Worm (Caenorhabditis elegans) whole organism, dauer: ENCODE data around the gene C18B2.5.

Experiments used
- unc-62 ChIP-seq: sonication (generic microtip); optimal IDR thresholded peaks from 2 replicates; lab custom pipeline; 2017; ENCODE audit warnings: missing biosample characterization, missing genetic modification reagents, missing genetic modification characterization

Gene C18B2.5

ce11 chrX:3611042-3611623 lies at the start of gene C18B2.5:
Gene C18B2.5, minus strand, starts transcription at chrX:3611092.
- no peak for TF ChIP-seq unc-62 (GFP tag; lab: Kevin White, UChicago)

ce11 chrX:3659192-3659591 lies 48.3 kb upstream of the C18B2.5 start, which contains the start of gene R11G1.1:
Gene R11G1.1, plus strand, starts transcription at chrX:3659492.
- TF ChIP-seq unc-62 (GFP tag; lab: Kevin White, UChicago): no peak

DNA sequence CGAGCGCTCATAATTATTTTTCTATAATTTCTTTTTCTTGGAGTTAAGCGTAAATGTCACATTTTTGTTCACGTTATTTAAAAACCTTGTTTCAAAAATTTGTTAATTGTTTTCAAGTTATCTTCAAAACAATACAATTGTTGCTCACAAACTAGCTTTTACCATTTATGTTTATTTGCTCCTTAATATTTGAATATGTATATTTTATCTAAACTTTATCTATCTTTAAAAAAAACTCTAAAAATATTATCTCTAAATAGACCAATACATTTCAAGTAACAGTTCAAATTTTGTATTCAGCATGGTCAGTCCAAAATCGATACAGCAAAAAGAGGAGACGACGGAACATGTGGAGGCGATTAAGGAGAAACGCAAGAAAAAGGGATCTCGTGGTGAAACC lies 45.1 kb upstream of the C18B2.5 start, which contains the start of gene R11G1.7:
R11G1.7 (plus strand) TSS at position 301 of the 400 bp plus-strand sequence.
- no peak for TF ChIP-seq unc-62 (GFP tag; lab: Kevin White, UChicago)

- TF ChIP-seq unc-62 (GFP tag; lab: Kevin White, UChicago): no peak
Measured at ce11 chrX:3654623-3655022, 43.7 kb upstream of the C18B2.5 start, which contains the start of gene R11G1.11. Gene R11G1.11, plus strand, starts transcription at chrX:3654923.

DNA sequence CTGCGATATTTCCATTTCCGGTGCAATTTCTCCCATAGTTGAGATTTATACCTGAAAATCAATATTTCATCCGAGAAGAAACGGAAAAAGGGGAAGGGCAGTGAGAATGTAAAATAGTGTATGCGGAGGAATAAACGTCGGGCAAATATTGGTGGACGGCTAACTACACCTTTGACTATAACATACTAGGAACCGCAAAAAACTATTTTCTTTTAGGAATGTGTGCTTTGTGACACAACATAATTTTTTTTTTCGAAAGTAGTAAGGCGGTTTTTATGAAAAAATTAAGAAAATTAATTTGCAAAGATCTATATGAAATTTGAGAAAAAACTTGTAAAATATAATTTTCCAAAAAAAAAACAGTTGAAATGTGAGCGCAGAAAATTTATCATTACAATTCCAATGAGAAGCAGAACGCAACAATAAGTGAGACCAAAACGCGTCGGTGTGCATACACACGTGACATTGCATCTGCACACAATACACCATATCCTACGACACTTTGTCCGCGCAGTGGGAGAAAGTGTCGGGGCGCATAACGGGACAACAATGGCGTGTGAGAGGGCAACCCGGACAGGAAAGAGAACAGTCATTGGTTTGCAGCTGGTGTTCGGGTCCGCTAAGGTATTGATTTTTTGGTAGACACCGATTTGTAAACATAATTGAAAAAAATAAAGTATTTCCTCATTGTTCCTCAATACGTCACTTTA lies 39.4 kb upstream of the C18B2.5 start, which contains the start of the genes sax-1 and R11G1.2:
sax-1 (minus strand) TSS at position 51 of the 710 bp plus-strand sequence.
R11G1.2 (plus strand) TSS at position 515 of the 710 bp plus-strand sequence.
- no peak for TF ChIP-seq unc-62 (GFP tag; lab: Kevin White, UChicago)

DNA sequence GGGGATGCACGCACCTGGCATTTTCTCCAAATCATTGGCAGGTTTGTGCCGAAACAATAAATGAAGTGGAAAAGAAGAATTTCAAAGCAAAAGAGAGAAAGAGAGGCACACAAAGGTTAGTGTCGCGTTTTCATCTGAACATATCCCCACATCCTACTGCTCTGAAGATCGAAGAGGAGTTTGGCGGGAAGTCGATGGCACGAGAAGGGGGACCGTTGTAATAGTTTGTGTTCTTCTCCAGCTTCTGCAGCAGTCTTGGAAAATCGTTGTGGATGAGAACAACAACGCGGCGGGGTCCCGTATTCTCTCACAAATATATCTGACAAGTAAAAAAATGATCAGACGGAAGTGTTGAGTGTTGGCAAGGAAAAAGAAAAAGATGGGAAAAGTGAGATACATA lies 35.0 kb upstream of the C18B2.5 start:
- TF ChIP-seq unc-62 (GFP tag; lab: Kevin White, UChicago): no peak

- no peak for TF ChIP-seq unc-62 (GFP tag; lab: Kevin White, UChicago)
Measured at ce11 chrX:3644796-3645195, 33.9 kb upstream of the C18B2.5 start, which contains the start of gene tmem-24. Gene tmem-24, minus strand, starts transcription at chrX:3644896.

DNA sequence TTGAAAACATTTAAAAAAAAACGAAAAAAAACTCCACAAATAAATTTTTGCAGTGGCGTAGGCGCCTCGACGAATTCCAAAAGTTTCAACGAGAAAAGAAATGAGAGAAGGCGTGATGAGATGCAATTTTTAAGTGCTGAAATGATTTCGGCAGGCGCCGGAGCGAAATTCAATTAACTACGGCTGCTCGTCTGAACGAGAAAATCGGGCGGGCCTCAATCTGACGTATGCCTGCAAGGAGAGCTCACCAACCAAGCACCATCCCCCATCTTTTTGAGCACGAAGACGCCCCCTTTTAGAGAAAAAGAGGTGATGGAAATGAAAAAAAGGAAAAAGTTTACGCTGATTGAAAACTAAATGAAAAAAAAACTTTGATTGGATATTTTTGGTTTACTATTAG lies 23.9 kb upstream of the C18B2.5 start:
- TF ChIP-seq unc-62 (GFP tag; lab: Kevin White, UChicago): no peak

DNA sequence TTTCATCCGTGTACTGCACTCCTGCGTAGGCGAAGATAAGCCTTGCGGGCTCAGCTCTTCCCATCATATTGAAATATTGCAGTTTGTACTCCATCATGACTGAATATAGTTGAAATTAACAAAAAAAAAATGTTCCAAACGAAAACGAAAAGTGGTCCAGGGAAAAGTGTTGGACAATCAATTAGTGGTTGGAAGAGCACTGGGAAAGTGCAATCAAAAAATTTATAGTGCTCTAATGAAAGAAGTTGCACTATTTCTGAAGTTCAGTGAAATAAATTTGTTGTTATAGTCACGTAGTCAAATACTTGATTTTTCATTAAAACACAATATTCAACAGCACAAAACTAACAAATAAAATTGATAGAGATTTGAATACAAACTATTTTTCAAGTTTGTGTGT lies 22.8 kb upstream of the C18B2.5 start, which contains the start of gene gst-11:
gst-11 (minus strand) TSS at position 101 of the 400 bp plus-strand sequence.
- TF ChIP-seq unc-62 (GFP tag; lab: Kevin White, UChicago): no peak

DNA sequence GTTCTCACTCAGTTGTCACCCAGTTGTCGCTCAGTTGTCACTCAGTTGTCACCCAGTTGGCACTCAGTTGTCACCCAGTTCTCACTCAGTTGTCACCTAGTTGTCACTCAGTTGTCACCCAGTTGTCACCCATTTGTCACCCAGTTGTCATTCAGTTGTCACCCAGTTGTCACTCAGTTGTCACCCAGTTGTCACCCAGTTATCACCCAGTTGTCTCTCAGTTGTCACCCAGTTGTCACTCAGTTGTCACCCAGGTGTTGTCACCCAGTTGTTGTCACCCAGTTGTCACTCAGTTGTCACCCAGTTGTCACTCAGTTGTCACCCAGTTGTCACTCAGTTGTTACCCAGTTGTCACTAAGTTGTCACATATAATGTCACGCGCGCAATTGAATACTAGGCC lies 20.7 kb upstream of the C18B2.5 start:
- no peak for TF ChIP-seq unc-62 (GFP tag; lab: Kevin White, UChicago)

ce11 chrX:3630090-3630489 lies 19.2 kb upstream of the C18B2.5 start:
- TF ChIP-seq unc-62 (GFP tag; lab: Kevin White, UChicago): no peak

- no peak for TF ChIP-seq unc-62 (GFP tag; lab: Kevin White, UChicago)
Measured at ce11 chrX:3628016-3628415, 17.1 kb upstream of the C18B2.5 start, which contains the start of gene vep-2. Gene vep-2, plus strand, starts transcription at chrX:3628316.

DNA sequence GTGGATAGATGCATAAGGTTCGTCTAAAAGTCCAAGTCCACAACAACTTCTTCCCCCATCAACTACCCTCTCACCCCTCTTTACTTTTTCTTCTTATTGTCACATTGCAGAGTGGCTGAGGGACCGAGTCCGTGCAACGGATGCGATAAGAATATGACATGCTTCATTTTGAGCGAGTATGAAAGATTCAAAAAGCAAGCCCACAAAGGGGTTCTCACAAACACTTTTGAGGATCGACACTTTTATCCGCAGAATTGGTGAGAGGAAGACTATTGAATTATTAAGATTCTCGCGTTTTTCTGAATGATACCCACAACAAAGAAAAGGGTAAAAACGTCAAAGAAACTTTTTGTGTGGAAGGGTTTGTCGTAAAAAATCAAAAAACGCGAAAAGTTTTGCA lies 14.7 kb upstream of the C18B2.5 start:
- TF ChIP-seq unc-62 (GFP tag; lab: Kevin White, UChicago): no peak

DNA sequence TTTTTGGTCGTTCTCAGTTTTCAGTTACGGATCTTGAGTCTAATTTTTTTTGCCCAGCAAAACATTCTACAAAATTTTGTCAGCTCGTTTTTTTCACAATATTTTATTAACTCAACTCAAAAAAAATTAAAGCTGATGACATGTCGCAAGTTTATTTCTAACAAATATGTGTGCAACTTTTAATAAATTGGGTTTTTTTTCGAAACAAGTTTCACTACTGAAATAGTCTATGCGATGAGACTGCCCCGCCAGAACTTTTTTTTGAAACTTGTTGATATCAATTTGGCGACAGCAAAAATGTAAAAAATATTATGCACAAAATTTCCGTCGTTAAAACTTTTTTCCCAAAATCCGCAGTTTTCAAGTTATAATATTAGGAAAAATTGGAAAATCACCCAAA lies 12.3 kb upstream of the C18B2.5 start, which contains the start of gene C18B2.2:
C18B2.2 (plus strand) TSS at position 301 of the 400 bp plus-strand sequence.
- TF ChIP-seq unc-62 (GFP tag; lab: Kevin White, UChicago): no peak

DNA sequence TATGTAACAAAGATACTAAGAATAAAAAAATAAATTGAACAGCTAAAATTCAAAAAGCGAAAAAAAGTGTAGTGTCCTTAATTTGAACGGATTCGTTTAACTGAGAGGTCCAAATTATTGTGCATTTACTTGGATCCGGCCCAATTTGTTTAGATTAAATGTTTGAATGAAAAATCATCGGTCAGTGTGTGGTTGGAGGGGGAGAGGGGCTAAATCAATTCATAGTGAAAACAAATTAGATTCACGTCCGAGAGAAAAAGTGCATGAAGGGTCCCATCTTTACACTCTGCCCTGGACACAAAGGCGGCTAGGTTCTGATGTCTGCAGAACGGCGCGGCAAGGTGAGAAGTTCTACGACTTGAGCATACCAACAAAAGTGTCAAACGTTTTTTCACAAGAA lies 8.0 kb upstream of the C18B2.5 start:
- TF ChIP-seq unc-62 (GFP tag; lab: Kevin White, UChicago): no peak

ce11 chrX:3617218-3617617 lies 6.3 kb upstream of the C18B2.5 start, which contains the start of gene del-9:
Gene del-9, minus strand, starts transcription at chrX:3617318.
- TF ChIP-seq unc-62 (GFP tag; lab: Kevin White, UChicago): no peak
